Worm (Caenorhabditis elegans): ENCODE measurements around the gene F02A9.1.

ce11 chrIII:9060267-9060666 is 17.3 kb downstream of the F02A9.1 start:
- no peak for TF ChIP-seq F13C5.2 (tag; optimal IDR thresholded peaks at IDR 0.05)
- no peak for TF ChIP-seq flt-1 (GFP tag; IDR thresholded peaks at IDR 0.05)
- no peak for TF ChIP-seq ama-1 (optimal IDR thresholded peaks at IDR 0.05)
- no peak for TF ChIP-seq ceh-13 (GFP tag; optimal IDR thresholded peaks at IDR 0.05)
- no peak for TF ChIP-seq hmg-4 (GFP tag; optimal IDR thresholded peaks at IDR 0.05)
- no peak for TF ChIP-seq pes-1 (GFP tag; IDR thresholded peaks at IDR 0.05)
- TF ChIP-seq ceh-36 (tag; optimal IDR thresholded peaks at IDR 0.05): no peak
- TF ChIP-seq ets-7 (tag; optimal IDR thresholded peaks at IDR 0.05): no peak
- no peak for TF ChIP-seq sea-1 (GFP tag; conservative IDR thresholded peaks at IDR 0.05)
- TF ChIP-seq hmbx-1 (tag; optimal IDR thresholded peaks at IDR 0.05): no peak
- no peak for TF ChIP-seq scrt-1 (GFP tag; IDR thresholded peaks at IDR 0.05)
- TF ChIP-seq B0310.2 (tag; optimal IDR thresholded peaks at IDR 0.05): no peak
- TF ChIP-seq tra-4 (tag; optimal IDR thresholded peaks at IDR 0.05): no peak

Data from whole organism, early embryonic.